Worm (Caenorhabditis elegans) whole organism, mixed stage, embryonic: Measurements from ENCODE around the gene asp-14.

Source experiments
- M03D4.4 ChIP-seq: sonication (generic microtip); optimal IDR thresholded peaks from 2 replicates; lab custom pipeline; 2017; ENCODE audit warnings: mild to moderate bottlenecking, missing genetic modification characterization, missing compliant biosample characterization
- blmp-1 ChIP-seq: fragments of 150-350 bp; optimal IDR thresholded peaks from 2 replicates; lab custom pipeline; 2014; ENCODE audit warnings: missing biosample characterization, missing genetic modification characterization
- ceh-43 ChIP-seq: fragments of 200-800 bp; sonication (Bioruptor generic); optimal IDR thresholded peaks from 2 replicates; lab custom pipeline; 2018; ENCODE audit warnings: mild to moderate bottlenecking, missing genetic modification characterization, moderate library complexity, missing compliant biosample characterization
- ceh-83 ChIP-seq: fragments of 200-800 bp; sonication (Bioruptor generic); optimal IDR thresholded peaks from 2 replicates; lab custom pipeline; 2018; ENCODE audit warnings: mild to moderate bottlenecking, missing genetic modification characterization, missing compliant biosample characterization
- ces-1 ChIP-seq: fragments of 150-350 bp; optimal IDR thresholded peaks from 2 replicates; lab custom pipeline; 2014; ENCODE audit warnings: missing biosample characterization, missing genetic modification reagents, missing genetic modification characterization
- cnd-1 ChIP-seq: fragments of 200-800 bp; sonication (Bioruptor generic); optimal IDR thresholded peaks from 2 replicates; lab custom pipeline; 2018; ENCODE audit warnings: mild to moderate bottlenecking, missing genetic modification characterization, missing compliant biosample characterization
- drap-1 ChIP-seq: fragments of 200-800 bp; sonication (Bioruptor generic); optimal IDR thresholded peaks from 3 replicates; lab custom pipeline; 2018; ENCODE audit warnings: mild to moderate bottlenecking, missing genetic modification characterization, missing compliant biosample characterization
- elt-1 ChIP-seq: sonication (generic microtip); optimal IDR thresholded peaks from 2 replicates; lab custom pipeline; 2017; ENCODE audit warnings: missing genetic modification characterization, mild to moderate bottlenecking, missing compliant biosample characterization, antibody characterized with exemption, moderate library complexity, borderline replicate concordance; ENCODE audit not compliant: insufficient read depth
- elt-3 ChIP-seq: fragments of 150-350 bp; optimal IDR thresholded peaks from 2 replicates; lab custom pipeline; 2014; ENCODE audit warnings: missing biosample characterization, missing genetic modification characterization
- flh-1 ChIP-seq: fragments of 200-800 bp; sonication (Bioruptor generic); optimal IDR thresholded peaks from 2 replicates; lab custom pipeline; 2018; ENCODE audit warnings: mild to moderate bottlenecking, missing genetic modification characterization, moderate library complexity, missing compliant biosample characterization
- ham-2 ChIP-seq: fragments of 200-800 bp; sonication (Bioruptor generic); optimal IDR thresholded peaks from 2 replicates; lab custom pipeline; 2018; ENCODE audit warnings: mild to moderate bottlenecking, missing genetic modification characterization, missing compliant biosample characterization
- hlh-1 ChIP-seq: fragments of 150-350 bp; optimal IDR thresholded peaks from 2 replicates; lab custom pipeline; 2014; ENCODE audit warnings: missing biosample characterization, missing genetic modification reagents, missing genetic modification characterization
- lin-13 ChIP-seq: fragments of 150-350 bp; optimal IDR thresholded peaks from 2 replicates; lab custom pipeline; 2014; ENCODE audit warnings: missing biosample characterization, missing genetic modification characterization
- lin-32 ChIP-seq: fragments of 200-800 bp; sonication (Bioruptor generic); optimal IDR thresholded peaks from 2 replicates; lab custom pipeline; 2018; ENCODE audit warnings: mild to moderate bottlenecking, missing genetic modification characterization, missing compliant biosample characterization
- lsy-2 ChIP-seq: fragments of 150-350 bp; optimal IDR thresholded peaks from 2 replicates; lab custom pipeline; 2014; ENCODE audit warnings: missing biosample characterization, missing genetic modification characterization
- mab-5 ChIP-seq: fragments of 150-350 bp; optimal IDR thresholded peaks from 2 replicates; lab custom pipeline; 2014; ENCODE audit warnings: missing biosample characterization, missing genetic modification characterization
- mls-2 ChIP-seq: sonication (generic microtip); optimal IDR thresholded peaks from 2 replicates; lab custom pipeline; 2016; ENCODE audit warnings: mild to moderate bottlenecking, missing genetic modification characterization, moderate library complexity, missing compliant biosample characterization
- nhr-237 ChIP-seq: fragments of 150-350 bp; optimal IDR thresholded peaks from 2 replicates; lab custom pipeline; 2014; ENCODE audit warnings: missing biosample characterization, missing genetic modification characterization
- nhr-28 ChIP-seq: fragments of 150-350 bp; optimal IDR thresholded peaks from 2 replicates; lab custom pipeline; 2014; ENCODE audit warnings: missing biosample characterization, missing genetic modification characterization
- pha-4 ChIP-seq: fragments of 150-350 bp; optimal IDR thresholded peaks from 2 replicates; lab custom pipeline; 2018; ENCODE audit warnings: missing biosample characterization, missing genetic modification reagents, missing genetic modification characterization
- sem-2 ChIP-seq: fragments of 200-800 bp; sonication (Bioruptor generic); optimal IDR thresholded peaks from 2 replicates; lab custom pipeline; 2018; ENCODE audit warnings: mild to moderate bottlenecking, missing genetic modification characterization, missing compliant biosample characterization
- sptf-1 ChIP-seq: sonication (generic microtip); optimal IDR thresholded peaks from 2 replicates; lab custom pipeline; 2017; ENCODE audit warnings: mild to moderate bottlenecking, missing genetic modification characterization, moderate library complexity, missing compliant biosample characterization
- tbx-8 ChIP-seq: fragments of 200-800 bp; sonication (Bioruptor generic); optimal IDR thresholded peaks from 2 replicates; lab custom pipeline; 2018; ENCODE audit warnings: mild to moderate bottlenecking, missing genetic modification characterization, moderate library complexity, missing compliant biosample characterization
- unc-120 ChIP-seq: sonication (generic microtip); optimal IDR thresholded peaks from 2 replicates; lab custom pipeline; 2017; ENCODE audit warnings: missing genetic modification characterization, missing compliant biosample characterization; ENCODE audit not compliant: poor library complexity, severe bottlenecking
- unc-39 ChIP-seq: fragments of 150-350 bp; optimal IDR thresholded peaks from 2 replicates; lab custom pipeline; 2014; ENCODE audit warnings: missing biosample characterization, missing genetic modification characterization
- unc-62 ChIP-seq: fragments of 150-350 bp; optimal IDR thresholded peaks from 2 replicates; lab custom pipeline; 2014; ENCODE audit warnings: missing biosample characterization, missing genetic modification reagents, missing genetic modification characterization
- zip-8 ChIP-seq: fragments of 150-350 bp; optimal IDR thresholded peaks from 2 replicates; lab custom pipeline; 2014; ENCODE audit warnings: missing biosample characterization, missing genetic modification characterization
- ztf-11 ChIP-seq: fragments of 150-350 bp; optimal IDR thresholded peaks from 2 replicates; lab custom pipeline; 2014; ENCODE audit warnings: missing biosample characterization, missing genetic modification characterization

The asp-14 gene

ce11 chrX:6420681-6421080, 25.8 kb downstream of the asp-14 start, which contains the start of gene K10C2.12:
TSS of gene K10C2.12 (minus strand) at chrX:6420781.
- no peak for TF ChIP-seq ceh-43 (GFP tag; lab: Kevin White, UChicago)
- TF ChIP-seq ham-2 (GFP tag; lab: Kevin White, UChicago), result no peak
- no peak for TF ChIP-seq cnd-1 (tag; lab: Kevin White, UChicago)

DNA sequence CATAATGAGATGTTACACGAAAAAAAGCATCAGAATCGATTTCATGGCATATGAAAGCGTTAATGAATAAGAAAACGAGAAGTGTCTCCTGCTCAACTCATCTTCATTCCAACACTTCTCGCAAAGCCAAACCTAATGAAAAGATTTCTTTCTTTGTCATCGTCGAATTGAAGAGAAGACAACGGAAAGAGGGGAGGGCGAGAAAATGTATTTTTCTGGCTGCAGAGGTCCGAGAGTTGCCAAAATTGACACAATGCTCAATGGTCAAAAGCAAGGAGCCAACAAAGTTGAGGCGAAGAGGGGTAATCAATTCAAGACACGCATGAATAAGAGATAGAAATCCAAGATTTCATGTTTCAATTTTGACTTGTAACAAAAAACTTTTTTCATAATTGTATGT, 27.4 kb downstream of the asp-14 start:
- TF ChIP-seq ces-1 (GFP tag; lab: Kevin White, UChicago) (peak; percentile 71), nhr-28 (tag; lab: Kevin White, UChicago) (no peak)

DNA sequence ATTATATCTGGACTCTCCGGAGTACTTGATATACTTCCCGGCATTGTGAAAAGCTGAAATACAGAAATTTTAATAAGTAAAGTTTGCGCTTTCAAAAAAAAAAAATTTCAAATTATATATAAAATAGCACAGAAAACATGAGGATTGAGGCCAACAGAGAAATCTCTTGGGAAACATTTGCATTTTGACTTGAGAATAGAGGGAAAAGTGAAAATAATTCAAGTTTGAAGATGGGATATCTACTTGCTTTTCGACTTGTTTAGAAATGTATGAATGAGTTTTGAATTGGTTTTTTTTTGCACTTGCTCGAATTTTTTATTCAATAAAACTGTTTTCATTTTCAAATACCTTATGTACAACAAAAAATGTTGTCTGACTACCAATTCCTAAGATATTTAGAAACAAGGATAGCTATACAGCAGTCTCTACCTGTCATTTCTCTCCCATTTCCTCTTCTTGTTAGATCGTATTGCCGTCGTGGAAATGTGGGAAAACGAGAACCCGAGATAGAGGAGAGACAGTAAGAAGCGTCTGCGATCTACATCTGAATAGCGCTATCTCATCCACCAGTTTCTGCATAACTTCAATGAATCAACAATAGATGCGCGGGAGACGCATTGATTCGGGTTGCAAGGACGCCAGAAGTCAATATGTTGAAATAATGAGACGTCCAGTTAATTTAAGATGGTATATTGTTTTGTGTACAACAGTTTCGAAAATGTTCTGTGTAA, 29.9 kb downstream of the asp-14 start, which contains the start of gene T22E5.6:
T22E5.6 (minus strand) TSS at position 51 of the 731 bp plus-strand sequence.
- no peak for TF ChIP-seq ztf-11
- peak; percentile 7 for TF ChIP-seq ham-2 (GFP tag; lab: Kevin White, UChicago)
- TF ChIP-seq hlh-1 (tag; lab: Kevin White, UChicago), result no peak
- TF ChIP-seq ceh-83 (GFP tag; lab: Kevin White, UChicago), result no peak
- no peak for TF ChIP-seq drap-1 (GFP tag; lab: Kevin White, UChicago)

ce11 chrX:6413583-6413982, 32.9 kb downstream of the asp-14 start:
- no peak for TF ChIP-seq drap-1 (GFP tag; lab: Kevin White, UChicago)
- TF ChIP-seq tbx-8 (GFP tag; lab: Kevin White, UChicago), result no peak
- TF ChIP-seq zip-8, result peak; percentile 82
- no peak for TF ChIP-seq ceh-43 (GFP tag; lab: Kevin White, UChicago)
- TF ChIP-seq mab-5 (tag; lab: Kevin White, UChicago), result no peak
- no peak for TF ChIP-seq lsy-2
- TF ChIP-seq hlh-1 (tag; lab: Kevin White, UChicago), result no peak
- TF ChIP-seq sptf-1, result no peak
- no peak for TF ChIP-seq pha-4 (tag; lab: Kevin White, UChicago)

DNA sequence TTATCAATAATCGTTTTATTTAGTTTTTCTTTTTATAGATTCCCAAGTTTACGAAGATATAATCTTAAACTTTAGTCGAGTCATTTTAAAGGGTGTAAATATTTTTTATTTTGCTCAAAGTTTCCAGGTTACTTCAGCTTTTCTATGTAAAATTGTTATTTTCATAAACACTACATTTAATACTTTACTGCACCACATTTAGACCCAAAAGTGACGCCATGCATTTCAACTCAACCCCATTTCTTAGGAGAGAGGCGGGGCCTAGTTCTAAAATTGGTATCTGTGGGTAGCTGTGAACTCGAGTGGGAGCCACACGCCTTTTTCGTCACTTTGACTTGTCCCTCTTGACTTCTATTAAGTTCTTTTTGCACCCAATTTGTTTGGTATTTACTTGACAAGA, 33.9 kb downstream of the asp-14 start, which contains the start of gene T22E5.1:
T22E5.1 (plus strand) TSS at position 301 of the 400 bp plus-strand sequence.
- TF ChIP-seq nhr-237 (no peak), mls-2 (no peak), sem-2 (no peak), blmp-1 (tag; lab: Kevin White, UChicago) (no peak), elt-3 (no peak), drap-1 (GFP tag; lab: Kevin White, UChicago) (no peak), unc-39 (tag; lab: Kevin White, UChicago) (no peak), lin-32 (no peak), M03D4.4 (no peak), ces-1 (GFP tag; lab: Kevin White, UChicago) (no peak), flh-1 (GFP tag; lab: Kevin White, UChicago) (no peak)
- TF ChIP-seq, all 35 proteins: peak for 0

DNA sequence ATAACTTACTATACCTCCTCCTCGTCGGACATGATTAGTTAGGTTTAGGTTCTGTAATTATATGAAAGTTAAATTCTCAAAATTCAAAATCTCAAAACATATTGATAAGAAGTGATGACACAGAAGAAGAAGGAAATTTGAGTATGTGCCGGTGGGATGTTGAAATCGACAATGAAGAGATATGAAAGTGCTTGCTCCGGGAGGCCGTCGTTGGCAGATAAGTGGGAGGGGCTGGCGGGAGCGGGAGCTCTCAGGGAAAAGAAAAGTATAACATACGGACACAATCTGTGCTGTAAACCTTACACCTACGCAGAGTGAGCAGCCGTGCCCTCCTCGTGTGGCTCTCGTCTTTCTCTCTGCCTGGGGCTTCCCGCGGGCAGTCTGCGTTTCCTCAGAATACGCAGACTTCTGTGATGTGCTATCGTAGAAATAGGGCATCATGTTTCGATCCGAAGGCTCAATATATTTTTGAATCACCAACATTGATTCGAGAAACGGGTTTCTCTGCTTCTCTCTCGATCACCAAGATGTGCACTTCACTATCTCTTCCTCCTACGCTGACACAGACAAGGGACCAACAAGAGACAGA, 36.2 kb downstream of the asp-14 start, which contains the start of gene mup-2:
mup-2 (minus strand) TSS at position 51 of the 589 bp plus-strand sequence.
- TF ChIP-seq elt-1 (tag; lab: Kevin White, UChicago), result no peak
- TF ChIP-seq zip-8, result no peak
- peak; percentile 93 for TF ChIP-seq unc-120 (tag; lab: Kevin White, UChicago)
- no peak for TF ChIP-seq lin-13 (tag; lab: Kevin White, UChicago)
- peak; percentile 75 for TF ChIP-seq unc-62 (GFP tag; lab: Kevin White, UChicago)
- no peak for TF ChIP-seq sptf-1
- TF ChIP-seq flh-1 (GFP tag; lab: Kevin White, UChicago), result no peak
- peak; percentile 96 for TF ChIP-seq hlh-1 (tag; lab: Kevin White, UChicago)
- no peak for TF ChIP-seq ceh-43 (GFP tag; lab: Kevin White, UChicago)
